Worm (Caenorhabditis elegans) whole organism, dauer: ENCODE measurements around the gene C33D9.8.

Source experiments
- unc-62 ChIP-seq: sonication (generic microtip); optimal IDR thresholded peaks from 2 replicates; lab custom pipeline; 2017; ENCODE audit warnings: missing biosample characterization, missing genetic modification reagents, missing genetic modification characterization

The C33D9.8 gene

ce11 chrIV:8757729-8758128 lies 28.8 kb downstream of the C33D9.8 start:
- no peak for TF ChIP-seq unc-62 (GFP tag; lab: Kevin White, UChicago)

ce11 chrIV:8754727-8755126 lies 31.8 kb downstream of the C33D9.8 start, which contains the start of gene elli-1:
Gene elli-1, minus strand, starts transcription at chrIV:8754827.
- no peak for TF ChIP-seq unc-62 (GFP tag; lab: Kevin White, UChicago)

ce11 chrIV:8754146-8754545 lies 32.4 kb downstream of the C33D9.8 start:
- TF ChIP-seq unc-62 (GFP tag; lab: Kevin White, UChicago) = no peak

ce11 chrIV:8752492-8752891 lies 34.1 kb downstream of the C33D9.8 start:
- TF ChIP-seq unc-62 (GFP tag; lab: Kevin White, UChicago) = no peak

- TF ChIP-seq unc-62 (GFP tag; lab: Kevin White, UChicago) = no peak
These were observed 37.6 kb downstream of the C33D9.8 start for ce11 chrIV:8748967-8749366.

ce11 chrIV:8745591-8746302 lies 40.8 kb downstream of the C33D9.8 start, which contains the start of the genes F20C5.7 and parg-1:
Gene F20C5.7, minus strand, starts transcription at chrIV:8745691.
Gene parg-1, plus strand, starts transcription at chrIV:8746252.
- TF ChIP-seq unc-62 (GFP tag; lab: Kevin White, UChicago) = no peak

ce11 chrIV:8743654-8744332 lies 42.8 kb downstream of the C33D9.8 start, which contains the start of gene F21D5.7:
Gene F21D5.7, minus strand, starts transcription at chrIV:8743704.
- no peak for TF ChIP-seq unc-62 (GFP tag; lab: Kevin White, UChicago)

- TF ChIP-seq unc-62 (GFP tag; lab: Kevin White, UChicago) = no peak
These were observed 45.6 kb downstream of the C33D9.8 start, which contains the start of gene F21D5.6 for ce11 chrIV:8740952-8741438. Gene F21D5.6, minus strand, starts transcription at chrIV:8741388.

ce11 chrIV:8739926-8740325 lies 46.6 kb downstream of the C33D9.8 start, which contains the start of gene mrps-33:
Gene mrps-33, minus strand, starts transcription at chrIV:8740026.
- TF ChIP-seq unc-62 (GFP tag; lab: Kevin White, UChicago) = no peak

- TF ChIP-seq unc-62 (GFP tag; lab: Kevin White, UChicago) = no peak
These were observed 47.3 kb downstream of the C33D9.8 start, which contains the start of gene F21D5.5 for ce11 chrIV:8739294-8739693. Gene F21D5.5, minus strand, starts transcription at chrIV:8739394.

- TF ChIP-seq unc-62 (GFP tag; lab: Kevin White, UChicago) = no peak
These were observed 48.8 kb downstream of the C33D9.8 start, which contains the start of gene F21D5.4 for ce11 chrIV:8737787-8738186. Gene F21D5.4, plus strand, starts transcription at chrIV:8738087.

ce11 chrIV:8737354-8737753 lies 49.2 kb downstream of the C33D9.8 start:
- TF ChIP-seq unc-62 (GFP tag; lab: Kevin White, UChicago) = no peak
